Worm (Caenorhabditis elegans): ENCODE data around the gene pitr-2.

Gene pitr-2

ce11 chrV:9160224-9160886 lies 22.8 kb upstream of the pitr-2 start, which contains the start of gene col-144:
col-144 (minus strand) TSS chrV:9160642.
- TF ChIP-seq lim-6 (tag; optimal IDR thresholded peaks at IDR 0.05) (no peak), pha-4 (tag; optimal IDR thresholded peaks at IDR 0.05) (no peak), eyg-1 (tag; optimal IDR thresholded peaks at IDR 0.05) (no peak)

- TF ChIP-seq unc-42 (tag; optimal IDR thresholded peaks at IDR 0.05), result peak; percentile 93
- TF ChIP-seq tbx-2 (tag; optimal IDR thresholded peaks at IDR 0.05), result no peak
- no peak for TF ChIP-seq hlh-6 (tag; optimal IDR thresholded peaks at IDR 0.05)
- no peak for TF ChIP-seq npax-4 (tag; optimal IDR thresholded peaks at IDR 0.05)
- no peak for TF ChIP-seq ceh-6 (GFP tag; optimal IDR thresholded peaks at IDR 0.05)
- TF ChIP-seq ceh-9 (tag; optimal IDR thresholded peaks at IDR 0.05), result no peak
Measured at ce11 chrV:9157597-9157996, 20.1 kb upstream of the pitr-2 start.

- TF ChIP-seq hlh-13 (GFP tag; optimal IDR thresholded peaks at IDR 0.05) (no peak), ets-4 (tag; optimal IDR thresholded peaks at IDR 0.05) (no peak)
Measured at ce11 chrV:9156679-9157078, 19.2 kb upstream of the pitr-2 start, which contains the start of gene B0222.15. B0222.15 (minus strand) TSS chrV:9156779.

DNA sequence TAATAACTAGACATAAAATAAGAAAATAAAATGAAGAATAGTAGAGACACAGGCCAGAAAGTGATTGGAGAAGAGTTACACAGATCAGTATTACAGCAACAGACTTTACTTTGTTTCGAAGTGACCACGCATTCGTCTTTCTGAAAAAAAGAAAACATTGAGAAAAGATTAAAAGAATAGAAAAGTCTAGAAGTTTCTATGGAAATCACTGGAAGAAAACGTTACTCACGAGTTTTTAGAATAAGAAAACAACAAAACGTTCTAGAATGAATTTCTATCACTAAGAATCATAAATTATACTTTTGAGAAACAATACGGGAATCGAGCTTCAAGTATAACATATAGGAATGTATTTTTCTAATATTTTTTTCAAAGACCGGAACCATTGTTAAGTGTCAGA lies 18.1 kb upstream of the pitr-2 start:
- TF ChIP-seq ahr-1 (tag; optimal IDR thresholded peaks at IDR 0.05) (no peak), tbx-7 (tag; optimal IDR thresholded peaks at IDR 0.05) (no peak), ref-2 (tag; optimal IDR thresholded peaks at IDR 0.05) (no peak), unc-42 (tag; optimal IDR thresholded peaks at IDR 0.05) (no peak), ceh-19 (GFP tag; optimal IDR thresholded peaks at IDR 0.05) (no peak), lin-11 (tag; optimal IDR thresholded peaks at IDR 0.05) (no peak), dve-1 (tag; optimal IDR thresholded peaks at IDR 0.05) (no peak), pha-4 (tag; optimal IDR thresholded peaks at IDR 0.05) (no peak), npax-4 (tag; optimal IDR thresholded peaks at IDR 0.05) (no peak), dmd-4 (tag; optimal IDR thresholded peaks at IDR 0.05; ENCODE audit: borderline replicate concordance) (no peak), fax-1 (tag; optimal IDR thresholded peaks at IDR 0.05) (no peak), C38D4.7 (GFP tag; optimal IDR thresholded peaks at IDR 0.05) (no peak), ets-4 (tag; optimal IDR thresholded peaks at IDR 0.05) (no peak), ceh-2 (tag; optimal IDR thresholded peaks at IDR 0.05) (no peak)

- TF ChIP-seq ttx-3 (tag; optimal IDR thresholded peaks at IDR 0.05) (no peak), syd-9 (tag; optimal IDR thresholded peaks at IDR 0.05) (no peak), pat-9 (tag; optimal IDR thresholded peaks at IDR 0.05) (no peak), pqm-1 (tag; optimal IDR thresholded peaks at IDR 0.05) (no peak)
Measured at ce11 chrV:9154772-9155171, 17.3 kb upstream of the pitr-2 start, which contains the start of gene B0222.5. B0222.5 (minus strand) TSS chrV:9154872.

ce11 chrV:9152339-9152738 lies 14.8 kb upstream of the pitr-2 start:
- no peak for TF ChIP-seq fkh-6 (tag; optimal IDR thresholded peaks at IDR 0.05)
- no peak for TF ChIP-seq ref-2 (tag; optimal IDR thresholded peaks at IDR 0.05)
- no peak for TF ChIP-seq tbx-7 (tag; optimal IDR thresholded peaks at IDR 0.05)
- no peak for TF ChIP-seq hlh-13 (GFP tag; optimal IDR thresholded peaks at IDR 0.05)
- no peak for TF ChIP-seq zip-5 (tag; optimal IDR thresholded peaks at IDR 0.05)
- TF ChIP-seq nfya-1 (tag; optimal IDR thresholded peaks at IDR 0.05), result no peak
- no peak for TF ChIP-seq hlh-15 (tag; optimal IDR thresholded peaks at IDR 0.05)
- no peak for TF ChIP-seq ceh-30 (tag; optimal IDR thresholded peaks at IDR 0.05)

ce11 chrV:9148151-9148550 lies 10.6 kb upstream of the pitr-2 start:
- TF ChIP-seq C08G9.2 (tag; optimal IDR thresholded peaks at IDR 0.05), result no peak
- no peak for TF ChIP-seq Y22D7AL.16 (tag; optimal IDR thresholded peaks at IDR 0.05)
- TF ChIP-seq ceh-14 (tag; optimal IDR thresholded peaks at IDR 0.05), result no peak
- no peak for TF ChIP-seq nhr-11 (tag; optimal IDR thresholded peaks at IDR 0.05)
- no peak for TF ChIP-seq K09A11.1 (tag; optimal IDR thresholded peaks at IDR 0.05; ENCODE audit: insufficient read depth)
- no peak for TF ChIP-seq F13H6.1 (tag; optimal IDR thresholded peaks at IDR 0.05)
- TF ChIP-seq pat-9 (tag; optimal IDR thresholded peaks at IDR 0.05), result no peak
- no peak for TF ChIP-seq sdc-2 (tag; optimal IDR thresholded peaks at IDR 0.05)
- no peak for TF ChIP-seq hlh-15 (tag; optimal IDR thresholded peaks at IDR 0.05)
